Fruit fly (Drosophila melanogaster): ENCODE results near the gene Roc1b.

- TF ChIP-seq CG1620 (GFP tag; optimal IDR thresholded peaks at IDR 0.05): no peak
- no peak for TF ChIP-seq CG7101 (tag; optimal IDR thresholded peaks at IDR 0.05)
- TF ChIP-seq tj (GFP tag; optimal IDR thresholded peaks at IDR 0.05): no peak
- TF ChIP-seq Clk (GFP tag; optimal IDR thresholded peaks at IDR 0.05): no peak
- no peak for TF ChIP-seq CG11617 (GFP tag; optimal IDR thresholded peaks at IDR 0.05)
- no peak for TF ChIP-seq CG33017 (tag; optimal IDR thresholded peaks at IDR 0.05)
- no peak for TF ChIP-seq kay (GFP tag; ENCODE audit: borderline replicate concordance)
- no peak for TF ChIP-seq Crg-1 (GFP tag; optimal IDR thresholded peaks at IDR 0.05)
- TF ChIP-seq toe (GFP tag; optimal IDR thresholded peaks at IDR 0.05): no peak
- no peak for TF ChIP-seq ovo (GFP tag; optimal IDR thresholded peaks at IDR 0.05)
- no peak for TF ChIP-seq CG7045 (GFP tag; optimal IDR thresholded peaks at IDR 0.05)
- TF ChIP-seq bab1 (GFP tag; optimal IDR thresholded peaks at IDR 0.05): no peak
- TF ChIP-seq cnc (optimal IDR thresholded peaks at IDR 0.05): no peak
- no peak for TF ChIP-seq CG5204 (GFP tag; optimal IDR thresholded peaks at IDR 0.05)
These were observed 37.8 kb upstream of the Roc1b start for dm6 chr3L:320010-320337.

Measured in whole organism, adult.